In genomic region chrX:6162037-6162436, ce11 we compare ENCODE assay signal across 3 worm cellular contexts.
A peak's percentile ranks its signal among the peaks of the same experiment; 100 is the strongest.
TF ChIP-seq lines count a peak whose summit lies in the region.

No protein-coding gene starts in this region.

TF ChIP-seq in whole organism, L3 larva, 47 proteins besides CTCF, POLR2A, EP300 and RAD21:
- peak; percentile 47 for TF ChIP-seq nfya-1 (tag; optimal IDR thresholded peaks at IDR 0.05; lab: Kevin White, UChicago; ENCODE audit: insufficient read depth)
- TF ChIP-seq lin-39 (tag; optimal IDR thresholded peaks at IDR 0.05; lab: Kevin White, UChicago): no peak
- TF ChIP-seq aly-2 (tag; optimal IDR thresholded peaks at IDR 0.05; lab: Kevin White, UChicago): no peak

TF ChIP-seq in whole organism, L4 larva, 104 proteins besides CTCF, POLR2A, EP300 and RAD21:
- TF ChIP-seq F49E8.2 (tag; optimal IDR thresholded peaks at IDR 0.05; lab: Kevin White, UChicago; ENCODE audit: borderline replicate concordance) (no peak), ces-1 (GFP tag; optimal IDR thresholded peaks at IDR 0.05; lab: Kevin White, UChicago) (no peak), mxl-2 (GFP tag; conservative IDR thresholded peaks at IDR 0.05; lab: Robert Waterston, UW) (0 out of 2 replicates have a peak, but pooled peaks have one; percentile 24), ama-1 (optimal IDR thresholded peaks at IDR 0.05; lab: Kevin White, UChicago) (no peak), set-16 (GFP tag; IDR thresholded peaks at IDR 0.05; lab: Robert Waterston, UW) (peak; percentile 71), madf-9 (GFP tag; conservative IDR thresholded peaks at IDR 0.05; lab: Robert Waterston, UW) (no peak)

TF ChIP-seq in whole organism, young adult, 124 proteins besides CTCF, POLR2A, EP300 and RAD21:
- no peak for TF ChIP-seq dox-1 (GFP tag; IDR thresholded peaks at IDR 0.05; lab: Robert Waterston, UW)
- TF ChIP-seq T07F8.4 (tag; optimal IDR thresholded peaks at IDR 0.05; lab: Kevin White, UChicago): no peak
- TF ChIP-seq cebp-2 (GFP tag; IDR thresholded peaks at IDR 0.05; lab: Robert Waterston, UW): no peak
- TF ChIP-seq egrh-3 (GFP tag; IDR thresholded peaks at IDR 0.05; lab: Robert Waterston, UW): peak; percentile 27; the same call in 1 of the 2 replicates
- peak; percentile 72 for TF ChIP-seq zfh-2 (GFP tag; conservative IDR thresholded peaks at IDR 0.05; lab: Robert Waterston, UW)
- TF ChIP-seq unc-130 (GFP tag; optimal IDR thresholded peaks at IDR 0.05; lab: Kevin White, UChicago): no peak
- no peak for TF ChIP-seq ekl-4 (GFP tag; IDR thresholded peaks at IDR 0.05; lab: Robert Waterston, UW)
